Worm (Caenorhabditis elegans): Measurements from ENCODE around the gene ace-4.

The ace-4 gene

ce11 chrII:14247748-14248502 lies 50.1 kb downstream of the ace-4 start:
- TF ChIP-seq unc-39 (tag; optimal IDR thresholded peaks at IDR 0.05) = no peak
- TF ChIP-seq nfya-1 (tag; optimal IDR thresholded peaks at IDR 0.05; ENCODE audit: insufficient read depth) = peak; percentile 19
- TF ChIP-seq jun-1 (tag; optimal IDR thresholded peaks at IDR 0.05) = peak; percentile 46
- no peak for TF ChIP-seq fkh-10 (GFP tag; optimal IDR thresholded peaks at IDR 0.05)
- peak; percentile 87 for TF ChIP-seq nhr-25 (tag; optimal IDR thresholded peaks at IDR 0.05)
- TF ChIP-seq skn-1 (tag; optimal IDR thresholded peaks at IDR 0.05) = no peak
- TF ChIP-seq ztf-4 (tag; optimal IDR thresholded peaks at IDR 0.05) = no peak
- TF ChIP-seq R02D3.7 (tag; optimal IDR thresholded peaks at IDR 0.05) = no peak
- TF ChIP-seq elt-3 (tag; optimal IDR thresholded peaks at IDR 0.05) = no peak
- no peak for TF ChIP-seq ztf-11 (tag; optimal IDR thresholded peaks at IDR 0.05)
- peak; percentile 42 for TF ChIP-seq snpc-4 (tag; optimal IDR thresholded peaks at IDR 0.05)
- no peak for TF ChIP-seq zag-1 (tag; optimal IDR thresholded peaks at IDR 0.05)
- TF ChIP-seq pqm-1 (tag; optimal IDR thresholded peaks at IDR 0.05) = peak; percentile 52
- no peak for TF ChIP-seq ceh-16 (tag; optimal IDR thresholded peaks at IDR 0.05)
- peak; percentile 42 for TF ChIP-seq pha-4 (tag; optimal IDR thresholded peaks at IDR 0.05)
- TF ChIP-seq tbx-2 (tag; optimal IDR thresholded peaks at IDR 0.05) = no peak
- no peak for TF ChIP-seq lsy-12 (tag; optimal IDR thresholded peaks at IDR 0.05)
- no peak for TF ChIP-seq eor-1 (tag; optimal IDR thresholded peaks at IDR 0.05)
- no peak for TF ChIP-seq fkh-2 (tag; optimal IDR thresholded peaks at IDR 0.05)
- no peak for TF ChIP-seq ceh-82 (tag; optimal IDR thresholded peaks at IDR 0.05)
- TF ChIP-seq nhr-237 (tag; optimal IDR thresholded peaks at IDR 0.05) = no peak
- no peak for TF ChIP-seq mml-1 (tag; optimal IDR thresholded peaks at IDR 0.05)
- peak; percentile 9 for TF ChIP-seq sea-2 (GFP tag; optimal IDR thresholded peaks at IDR 0.05)
- TF ChIP-seq elt-2 (tag; optimal IDR thresholded peaks at IDR 0.05) = peak; percentile 69
- no peak for TF ChIP-seq nhr-67 (tag; optimal IDR thresholded peaks at IDR 0.05)

ce11 chrII:14249489-14249888 lies 51.6 kb downstream of the ace-4 start:
- TF ChIP-seq ama-1 (optimal IDR thresholded peaks at IDR 0.05) (no peak), egl-27 (tag; optimal IDR thresholded peaks at IDR 0.05) (no peak), elt-2 (tag; optimal IDR thresholded peaks at IDR 0.05) (peak; percentile 38), nhr-25 (tag; optimal IDR thresholded peaks at IDR 0.05) (peak; percentile 43), snpc-4 (tag; optimal IDR thresholded peaks at IDR 0.05) (peak; percentile 47), ceh-28 (tag; optimal IDR thresholded peaks at IDR 0.05) (peak; percentile 51), nfya-1 (tag; optimal IDR thresholded peaks at IDR 0.05; ENCODE audit: insufficient read depth) (peak; percentile 62), nhr-77 (tag; optimal IDR thresholded peaks at IDR 0.05) (no peak), pha-4 (tag; optimal IDR thresholded peaks at IDR 0.05) (peak; percentile 45), skn-1 (tag; optimal IDR thresholded peaks at IDR 0.05) (no peak), hmg-11 (tag; optimal IDR thresholded peaks at IDR 0.05) (peak; percentile 75), mdl-1 (tag; optimal IDR thresholded peaks at IDR 0.05) (peak; percentile 70), ztf-4 (tag; optimal IDR thresholded peaks at IDR 0.05) (no peak), tbx-2 (tag; optimal IDR thresholded peaks at IDR 0.05) (no peak), sea-2 (GFP tag; optimal IDR thresholded peaks at IDR 0.05) (no peak), eor-1 (tag; optimal IDR thresholded peaks at IDR 0.05) (no peak), elt-1 (tag; optimal IDR thresholded peaks at IDR 0.05) (no peak), ceh-82 (tag; optimal IDR thresholded peaks at IDR 0.05) (no peak), zag-1 (tag; optimal IDR thresholded peaks at IDR 0.05) (no peak), lin-39 (tag; optimal IDR thresholded peaks at IDR 0.05) (peak; percentile 20), elt-3 (tag; optimal IDR thresholded peaks at IDR 0.05) (no peak), nhr-11 (tag; optimal IDR thresholded peaks at IDR 0.05) (no peak), lin-15B (tag; optimal IDR thresholded peaks at IDR 0.05) (peak; percentile 18)

ce11 chrII:14250147-14250965 lies 52.5 kb downstream of the ace-4 start, which contains the start of gene hmg-1.1:
Gene hmg-1.1, plus strand, starts transcription at chrII:14250695.
- no peak for TF ChIP-seq nhr-28 (tag; optimal IDR thresholded peaks at IDR 0.05)
- TF ChIP-seq ztf-4 (tag; optimal IDR thresholded peaks at IDR 0.05) = no peak
- peak; percentile 9 for TF ChIP-seq skn-1 (tag; optimal IDR thresholded peaks at IDR 0.05)
- TF ChIP-seq ztf-11 (tag; optimal IDR thresholded peaks at IDR 0.05) = no peak
- peak; percentile 11 for TF ChIP-seq lin-39 (tag; optimal IDR thresholded peaks at IDR 0.05)
- TF ChIP-seq R02D3.7 (tag; optimal IDR thresholded peaks at IDR 0.05) = peak; percentile 35
- peak; percentile 59 for TF ChIP-seq lin-15B (tag; optimal IDR thresholded peaks at IDR 0.05)
- no peak for TF ChIP-seq ceh-28 (tag; optimal IDR thresholded peaks at IDR 0.05)
- no peak for TF ChIP-seq nhr-11 (tag; optimal IDR thresholded peaks at IDR 0.05)
- TF ChIP-seq fkh-2 (tag; optimal IDR thresholded peaks at IDR 0.05) = no peak
- TF ChIP-seq nhr-76 (tag; optimal IDR thresholded peaks at IDR 0.05) = no peak
- TF ChIP-seq ama-1 (optimal IDR thresholded peaks at IDR 0.05) = peak; percentile 57
- peak; percentile 76 for TF ChIP-seq lsy-12 (tag; optimal IDR thresholded peaks at IDR 0.05)
- TF ChIP-seq sea-2 (GFP tag; optimal IDR thresholded peaks at IDR 0.05) = peak; percentile 40
- no peak for TF ChIP-seq eor-1 (tag; optimal IDR thresholded peaks at IDR 0.05)
- TF ChIP-seq ceh-82 (tag; optimal IDR thresholded peaks at IDR 0.05) = no peak
- TF ChIP-seq elt-2 (tag; optimal IDR thresholded peaks at IDR 0.05) = peak; percentile 71
- TF ChIP-seq nhr-77 (tag; optimal IDR thresholded peaks at IDR 0.05) = no peak
- no peak for TF ChIP-seq zag-1 (tag; optimal IDR thresholded peaks at IDR 0.05)
- no peak for TF ChIP-seq mdl-1 (tag; optimal IDR thresholded peaks at IDR 0.05)
- peak; percentile 59 for TF ChIP-seq jun-1 (tag; optimal IDR thresholded peaks at IDR 0.05)
- no peak for TF ChIP-seq unc-39 (tag; optimal IDR thresholded peaks at IDR 0.05)
- TF ChIP-seq nhr-12 (tag; optimal IDR thresholded peaks at IDR 0.05) = no peak
- peak; percentile 68 for TF ChIP-seq egl-27 (tag; optimal IDR thresholded peaks at IDR 0.05)
- peak; percentile 66 for TF ChIP-seq nhr-23 (tag; optimal IDR thresholded peaks at IDR 0.05)
- peak; percentile 83 for TF ChIP-seq pha-4 (tag; optimal IDR thresholded peaks at IDR 0.05)
- no peak for TF ChIP-seq ZK546.5 (tag; optimal IDR thresholded peaks at IDR 0.05)
- peak; percentile 65 for TF ChIP-seq pqm-1 (tag; optimal IDR thresholded peaks at IDR 0.05)
- TF ChIP-seq ceh-9 (tag; optimal IDR thresholded peaks at IDR 0.05) = no peak
- peak; percentile 60 for TF ChIP-seq nhr-25 (tag; optimal IDR thresholded peaks at IDR 0.05)
- TF ChIP-seq nhr-237 (tag; optimal IDR thresholded peaks at IDR 0.05) = no peak
- TF ChIP-seq hmg-11 (tag; optimal IDR thresholded peaks at IDR 0.05) = peak; percentile 96

Measured in whole organism, L3 larva.